Worm (Caenorhabditis elegans) whole organism, L1 larva: Measurements from ENCODE around the gene gck-1.

Experiments used
- C04F5.9 ChIP-seq: sonication (generic microtip); optimal IDR thresholded peaks from 2 replicates; lab custom pipeline; 2016; ENCODE audit warnings: missing genetic modification characterization, missing compliant biosample characterization
- nhr-11 ChIP-seq: fragments of 150-350 bp; optimal IDR thresholded peaks from 2 replicates; lab custom pipeline; 2014; ENCODE audit warnings: missing biosample characterization, missing genetic modification characterization
- nhr-47 ChIP-seq: sonication (generic microtip); optimal IDR thresholded peaks from 2 replicates; lab custom pipeline; 2016; ENCODE audit warnings: mild to moderate bottlenecking, missing genetic modification characterization, moderate library complexity, missing compliant biosample characterization
- nhr-76 ChIP-seq: sonication (generic microtip); optimal IDR thresholded peaks from 2 replicates; lab custom pipeline; 2017; ENCODE audit warnings: missing biosample characterization, missing genetic modification characterization
- pqm-1 ChIP-seq: sonication (generic microtip); optimal IDR thresholded peaks from 3 replicates; lab custom pipeline; 2017; ENCODE audit warnings: missing biosample characterization, missing genetic modification characterization
- ztf-11 ChIP-seq, 2 experiments: sonication (generic microtip); optimal IDR thresholded peaks; 2 replicates each; lab custom pipeline; 2016 to 2017; ENCODE audit warnings: missing genetic modification characterization in 2 of 2, missing biosample characterization in 1 of 2, missing compliant biosample characterization in 1 of 2

DNA sequence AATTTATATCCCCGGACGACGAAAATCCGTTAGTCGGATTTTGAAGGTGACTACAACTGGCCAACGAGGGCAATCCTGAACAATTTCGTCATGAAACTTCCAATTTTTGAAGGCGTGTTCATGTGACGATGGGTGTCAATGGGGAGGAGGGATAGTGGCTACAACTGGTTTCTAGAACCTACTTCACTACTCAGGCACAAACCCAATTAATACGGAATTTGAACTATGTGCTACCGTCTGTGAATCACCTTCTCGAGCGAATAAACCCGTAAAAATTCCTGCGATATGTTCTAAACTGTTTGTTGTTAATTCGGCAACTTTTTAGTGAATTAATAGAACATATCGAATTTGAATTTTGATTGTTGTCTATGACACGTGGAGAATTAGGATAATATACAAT lies 19.9 kb upstream of the gck-1 start:
- TF ChIP-seq nhr-76 (tag; lab: Kevin White, UChicago) = no peak
- no peak for TF ChIP-seq nhr-47 (tag; lab: Kevin White, UChicago)
- TF ChIP-seq ztf-11 (tag; optimal IDR thresholded peaks at IDR 0.05; lab: Kevin White, UChicago) = no peak
- TF ChIP-seq pqm-1 = no peak
- no peak for TF ChIP-seq C04F5.9 (tag; lab: Kevin White, UChicago)
- TF ChIP-seq nhr-11 (tag; lab: Kevin White, UChicago) = no peak
